Worm (Caenorhabditis elegans): ENCODE results near the gene ced-4.

DNA sequence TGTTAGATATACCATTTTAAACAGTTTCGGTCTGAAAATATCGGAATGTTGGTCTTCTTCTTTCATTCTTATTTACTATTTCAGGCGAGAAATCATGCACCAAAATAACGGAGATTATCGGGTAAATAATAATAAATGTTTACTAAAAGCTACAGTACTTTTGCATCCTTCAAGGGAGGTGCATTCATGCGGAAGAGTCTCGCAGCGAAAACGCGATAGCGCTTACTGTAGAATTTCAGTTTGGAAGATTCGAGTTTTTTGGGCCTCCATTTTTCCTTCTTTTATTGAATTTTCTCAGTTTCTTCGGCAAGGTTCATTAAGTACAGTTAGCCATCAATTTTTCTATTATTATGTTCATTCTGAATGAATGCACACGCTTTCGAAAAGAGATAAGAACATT, 4.0 kb downstream of the ced-4 start, which contains the start of gene C35D10.7:
- TF ChIP-seq ama-1 (optimal IDR thresholded peaks at IDR 0.05) (no peak), ceh-13 (GFP tag; optimal IDR thresholded peaks at IDR 0.05) (no peak), scrt-1 (GFP tag; IDR thresholded peaks at IDR 0.05) (no peak), ceh-36 (tag; optimal IDR thresholded peaks at IDR 0.05) (no peak), pes-1 (GFP tag; IDR thresholded peaks at IDR 0.05) (no peak)

Data from whole organism, early embryonic.